Worm (Caenorhabditis elegans) whole organism, L2 larva: ENCODE measurements around the gene C30G12.2.

Source experiments
- blmp-1 ChIP-seq: sonication (generic microtip); optimal IDR thresholded peaks from 2 replicates; lab custom pipeline; 2017; ENCODE audit warnings: missing genetic modification characterization, mild to moderate bottlenecking, missing compliant biosample characterization, antibody characterized with exemption, moderate library complexity; ENCODE audit not compliant: insufficient read depth
- elt-1 ChIP-seq: fragments of 150-350 bp; optimal IDR thresholded peaks from 2 replicates; lab custom pipeline; 2014; ENCODE audit warnings: missing biosample characterization, missing genetic modification characterization
- fos-1 ChIP-seq: fragments of 150-350 bp; optimal IDR thresholded peaks from 2 replicates; lab custom pipeline; 2014; ENCODE audit warnings: missing biosample characterization, missing genetic modification characterization
- lin-13 ChIP-seq: fragments of 150-350 bp; optimal IDR thresholded peaks from 2 replicates; lab custom pipeline; 2014; ENCODE audit warnings: missing biosample characterization, missing genetic modification reagents, missing genetic modification characterization
- lsy-2 ChIP-seq, 2 experiments: fragments of 150-350 bp in 1 of 2; sonication (generic microtip) in 1 of 2; optimal IDR thresholded peaks; 2 replicates each; lab custom pipeline; 2014 to 2017; ENCODE audit warnings: missing biosample characterization in 2 of 2, missing genetic modification characterization in 2 of 2
- mab-5 ChIP-seq: fragments of 150-350 bp; optimal IDR thresholded peaks from 2 replicates; lab custom pipeline; 2014; ENCODE audit warnings: missing biosample characterization, missing genetic modification characterization
- nhr-11 ChIP-seq: fragments of 150-350 bp; optimal IDR thresholded peaks from 2 replicates; lab custom pipeline; 2014; ENCODE audit warnings: missing biosample characterization, missing genetic modification characterization
- nhr-77 ChIP-seq: fragments of 150-350 bp; optimal IDR thresholded peaks from 2 replicates; lab custom pipeline; 2014; ENCODE audit warnings: missing biosample characterization, missing genetic modification characterization
- sma-3 ChIP-seq: sonication (generic microtip); optimal IDR thresholded peaks from 2 replicates; lab custom pipeline; 2016; ENCODE audit warnings: missing genetic modification reagents, missing genetic modification characterization, missing compliant biosample characterization
- snpc-4 ChIP-seq: fragments of 150-350 bp; optimal IDR thresholded peaks from 2 replicates; lab custom pipeline; 2014; ENCODE audit warnings: missing biosample characterization, missing genetic modification characterization
- unc-39 ChIP-seq: fragments of 150-350 bp; optimal IDR thresholded peaks from 2 replicates; lab custom pipeline; 2014; ENCODE audit warnings: missing biosample characterization, missing genetic modification characterization
- zag-1 ChIP-seq: fragments of 150-350 bp; optimal IDR thresholded peaks from 2 replicates; lab custom pipeline; 2014; ENCODE audit warnings: missing biosample characterization, missing genetic modification characterization
- ztf-11 ChIP-seq: sonication (generic microtip); optimal IDR thresholded peaks from 2 replicates; lab custom pipeline; 2017; ENCODE audit warnings: missing biosample characterization, missing genetic modification characterization

DNA sequence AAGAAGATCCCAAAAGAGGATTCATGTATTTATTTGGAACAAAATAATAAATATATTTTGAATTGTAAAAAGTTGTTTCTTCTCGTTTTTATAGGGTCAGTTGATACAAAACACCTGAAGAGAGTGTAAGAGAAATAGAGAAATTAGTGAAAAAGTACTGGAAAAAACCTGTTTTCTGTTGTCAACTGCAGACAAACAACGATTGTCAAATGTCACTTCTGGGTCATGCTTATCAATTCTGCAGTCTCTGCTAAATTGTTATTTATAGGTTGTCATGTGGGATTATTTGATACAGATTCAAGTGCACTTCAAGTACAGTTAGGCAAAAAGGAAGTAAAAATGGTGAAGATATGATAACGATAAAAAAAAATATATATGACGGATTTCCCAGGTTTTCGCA is 17.7 kb upstream of the C30G12.2 start:
- TF ChIP-seq elt-1 (tag; lab: Kevin White, UChicago) (no peak), unc-39 (tag; lab: Kevin White, UChicago) (no peak), lin-13 (no peak), lsy-2 (tag; optimal IDR thresholded peaks at IDR 0.05; lab: Kevin White, UChicago) (no peak), fos-1 (tag; lab: Kevin White, UChicago) (peak; percentile 17), mab-5 (tag; lab: Kevin White, UChicago) (no peak), ztf-11 (tag; lab: Kevin White, UChicago) (no peak), zag-1 (tag; lab: Kevin White, UChicago) (no peak), blmp-1 (peak; percentile 3), sma-3 (GFP tag; lab: Kevin White, UChicago) (peak; percentile 62), snpc-4 (tag; lab: Kevin White, UChicago) (no peak), nhr-11 (tag; lab: Kevin White, UChicago) (no peak), nhr-77 (tag; lab: Kevin White, UChicago) (no peak)
